Worm (Caenorhabditis elegans) whole organism, late embryonic: ENCODE measurements around the gene rgs-10.

ENCODE experiments used
- K09A11.1 ChIP-seq: sonication (generic microtip); optimal IDR thresholded peaks from 2 replicates; lab custom pipeline; 2017; ENCODE audit warnings: antibody characterized with exemption, mild to moderate bottlenecking, missing genetic modification characterization, missing compliant biosample characterization; ENCODE audit not compliant: insufficient read depth
- ama-1 ChIP-seq: fragments of 150-350 bp; optimal IDR thresholded peaks from 2 replicates; lab custom pipeline; 2014
- ceh-14 ChIP-seq: sonication (generic microtip); optimal IDR thresholded peaks from 2 replicates; lab custom pipeline; 2016; ENCODE audit warnings: missing genotype, missing genetic modification characterization, missing compliant biosample characterization
- ceh-30 ChIP-seq: fragments of 150-350 bp; optimal IDR thresholded peaks from 2 replicates; lab custom pipeline; 2014; ENCODE audit warnings: missing biosample characterization, missing genetic modification characterization
- elt-4 ChIP-seq: sonication (generic microtip); optimal IDR thresholded peaks from 2 replicates; lab custom pipeline; 2016; ENCODE audit warnings: missing genetic modification characterization, missing compliant biosample characterization
- fkh-10 ChIP-seq: fragments of 150-350 bp; optimal IDR thresholded peaks from 2 replicates; lab custom pipeline; 2014; ENCODE audit warnings: missing biosample characterization, missing genetic modification reagents, missing genetic modification characterization
- hlh-15 ChIP-seq: sonication (generic microtip); optimal IDR thresholded peaks from 2 replicates; lab custom pipeline; 2016; ENCODE audit warnings: missing genetic modification characterization, missing compliant biosample characterization
- nfya-1 ChIP-seq: sonication (generic microtip); optimal IDR thresholded peaks from 2 replicates; lab custom pipeline; 2017; ENCODE audit warnings: missing genetic modification characterization, mild to moderate bottlenecking, missing compliant biosample characterization, antibody characterized with exemption, moderate library complexity
- pqm-1 ChIP-seq: sonication (generic microtip); optimal IDR thresholded peaks from 2 replicates; lab custom pipeline; 2016; ENCODE audit warnings: missing genetic modification characterization, missing compliant biosample characterization

ce11 chrX:14993744-14994143, 31.2 kb downstream of the rgs-10 start:
- no peak for TF ChIP-seq ceh-14 (tag; lab: Kevin White, UChicago)
- no peak for TF ChIP-seq fkh-10 (GFP tag; lab: Kevin White, UChicago)
- no peak for TF ChIP-seq pqm-1 (tag; lab: Kevin White, UChicago)
- no peak for TF ChIP-seq nfya-1
- TF ChIP-seq ceh-30: no peak
- TF ChIP-seq elt-4 (tag; lab: Kevin White, UChicago): no peak
- TF ChIP-seq ama-1 (lab: Kevin White, UChicago): no peak
- TF ChIP-seq K09A11.1 (tag; lab: Kevin White, UChicago): no peak
- no peak for TF ChIP-seq hlh-15 (tag; lab: Kevin White, UChicago)
